Fruit fly (Drosophila melanogaster): Measurements from ENCODE around the gene CG42369.

Gene CG42369

dm6 chr2L:6424198-6424597, 27.1 kb upstream of the CG42369 start, which contains the start of gene Fic (continued):
- TF ChIP-seq pzg (GFP tag; optimal IDR thresholded peaks at IDR 0.05) (peak; percentile 43), CG11696 (GFP tag; IDR thresholded peaks at IDR 0.05) (no peak), twi (tag; optimal IDR thresholded peaks at IDR 0.05) (no peak), Adf1 (GFP tag; IDR thresholded peaks at IDR 0.05) (no peak), CG4617 (GFP tag; optimal IDR thresholded peaks at IDR 0.05; ENCODE audit: borderline replicate concordance) (peak; percentile 67), CG2199 (GFP tag; IDR thresholded peaks at IDR 0.05) (0 out of 3 replicates have a peak, but pooled peaks have one; percentile 18), CG9817 (tag; optimal IDR thresholded peaks at IDR 0.05) (no peak), ATbp (GFP tag; optimal IDR thresholded peaks at IDR 0.05) (no peak), stc (GFP tag; IDR thresholded peaks at IDR 0.05) (peak; percentile 27; the same call in 1 of the 2 replicates), MBD-R2 (GFP tag; IDR thresholded peaks at IDR 0.05) (peak; percentile 76), tio (GFP tag; optimal IDR thresholded peaks at IDR 0.05) (no peak), wdn (GFP tag; IDR thresholded peaks at IDR 0.05) (no peak), CG14050 (GFP tag; IDR thresholded peaks at IDR 0.05) (no peak), cad (GFP tag; optimal IDR thresholded peaks at IDR 0.05) (no peak), CG7372 (GFP tag; IDR thresholded peaks at IDR 0.05) (no peak), CG4404 (GFP tag; IDR thresholded peaks at IDR 0.05) (no peak), abd-A (tag; optimal IDR thresholded peaks at IDR 0.05) (no peak), stwl (tag; optimal IDR thresholded peaks at IDR 0.05) (peak; percentile 87), Fer2 (tag; optimal IDR thresholded peaks at IDR 0.05) (no peak), Hr78 (GFP tag; optimal IDR thresholded peaks at IDR 0.05) (no peak), Xbp1 (GFP tag; optimal IDR thresholded peaks at IDR 0.05) (peak; percentile 90), CG6683 (GFP tag; optimal IDR thresholded peaks at IDR 0.05) (no peak), Dek (tag; optimal IDR thresholded peaks at IDR 0.05) (no peak), CG4328 (GFP tag; optimal IDR thresholded peaks at IDR 0.05) (no peak), CG8290 (GFP tag; optimal IDR thresholded peaks at IDR 0.05) (no peak), CG8290 (tag; optimal IDR thresholded peaks at IDR 0.05) (no peak), CG12219 (GFP tag; optimal IDR thresholded peaks at IDR 0.05) (no peak), D19B (GFP tag; optimal IDR thresholded peaks at IDR 0.05) (no peak), mld (GFP tag; IDR thresholded peaks at IDR 0.05; ENCODE audit: partially characterized antibody) (no peak), dm (GFP tag; optimal IDR thresholded peaks at IDR 0.05) (peak; percentile 32), nerfin-2 (GFP tag; IDR thresholded peaks at IDR 0.05; ENCODE audit: partially characterized antibody) (no peak), ap (GFP tag; IDR thresholded peaks at IDR 0.05) (no peak), CG17829 (tag; optimal IDR thresholded peaks at IDR 0.05) (peak; percentile 0)

dm6 chr2L:6423148-6423547, 26.1 kb upstream of the CG42369 start, which contains the start of gene Tig:
TSS of gene Tig (minus strand) at chr2L:6423310.
- TF ChIP-seq CG4820 (GFP tag; optimal IDR thresholded peaks at IDR 0.05) (no peak), sens (GFP tag) (peak; percentile 42), CG14965 (GFP tag; optimal IDR thresholded peaks at IDR 0.05; ENCODE audit: borderline replicate concordance) (no peak), prd (optimal IDR thresholded peaks at IDR 0.05) (no peak), prd (GFP tag; IDR thresholded peaks at IDR 0.05) (no peak), CG16863 (GFP tag; optimal IDR thresholded peaks at IDR 0.05) (no peak), HmgZ (tag; optimal IDR thresholded peaks at IDR 0.05) (no peak), MTF-1 (GFP tag; optimal IDR thresholded peaks at IDR 0.05; ENCODE audit: borderline replicate concordance) (no peak), sug (tag; optimal IDR thresholded peaks at IDR 0.05) (peak; percentile 62), jigr1 (GFP tag; IDR thresholded peaks at IDR 0.05) (no peak), slou (GFP tag; optimal IDR thresholded peaks at IDR 0.05) (no peak), CG32532 (GFP tag; IDR thresholded peaks at IDR 0.05) (no peak), CG11085 (GFP tag; IDR thresholded peaks at IDR 0.05) (no peak), CG34376 (GFP tag; optimal IDR thresholded peaks at IDR 0.05) (peak; percentile 76), CG8944 (GFP tag; optimal IDR thresholded peaks at IDR 0.05) (no peak), CG14014 (GFP tag; IDR thresholded peaks at IDR 0.05) (no peak), CrebB (tag; optimal IDR thresholded peaks at IDR 0.05) (no peak), CG11723 (GFP tag; optimal IDR thresholded peaks at IDR 0.05) (no peak), h (optimal IDR thresholded peaks at IDR 0.05) (no peak), dati (GFP tag; IDR thresholded peaks at IDR 0.05) (no peak), Rx (GFP tag; IDR thresholded peaks at IDR 0.05) (no peak), CG13424 (tag; optimal IDR thresholded peaks at IDR 0.05) (no peak)

All from whole organism, embryonic.